Fruit fly (Drosophila melanogaster): ENCODE results near the gene CG31609.

CG31609 gene

DNA sequence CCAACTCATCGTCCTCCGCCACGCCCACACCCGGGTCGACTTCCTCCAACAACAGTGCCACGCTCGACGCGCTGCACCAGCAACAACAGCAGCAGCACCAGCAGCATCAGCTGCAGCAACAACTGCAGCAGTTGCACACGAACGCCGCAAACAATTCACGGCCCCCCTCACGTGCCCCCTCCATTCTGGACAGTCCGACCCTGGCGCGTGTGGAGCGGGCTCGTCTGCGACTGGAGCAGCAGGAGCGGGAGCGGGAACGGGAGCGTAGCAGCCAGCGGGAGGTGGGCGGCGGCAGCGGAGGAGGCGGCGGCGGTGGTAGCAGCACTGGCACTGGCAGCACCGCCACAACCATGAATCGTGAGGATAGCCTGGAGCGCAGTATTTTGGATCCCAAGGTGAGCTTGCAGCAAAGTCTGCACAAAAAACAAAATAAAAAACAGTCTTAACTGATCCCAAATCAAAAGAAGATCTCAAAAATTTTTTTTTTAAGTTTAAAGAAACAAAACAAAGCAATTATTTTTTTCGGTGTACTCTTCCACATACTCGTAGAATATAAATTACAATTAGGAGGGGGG is 29.8 kb downstream of the CG31609 start:
- no peak for TF ChIP-seq CG33017 (tag; optimal IDR thresholded peaks at IDR 0.05)
- TF ChIP-seq Crg-1 (GFP tag; optimal IDR thresholded peaks at IDR 0.05), result no peak
- TF ChIP-seq Clk (GFP tag; optimal IDR thresholded peaks at IDR 0.05), result no peak
- no peak for TF ChIP-seq CG11617 (GFP tag; optimal IDR thresholded peaks at IDR 0.05)
- TF ChIP-seq cic (GFP tag; optimal IDR thresholded peaks at IDR 0.05), result no peak
- no peak for TF ChIP-seq Mnt (GFP tag; optimal IDR thresholded peaks at IDR 0.05)
- TF ChIP-seq ovo (GFP tag; optimal IDR thresholded peaks at IDR 0.05), result no peak
- no peak for TF ChIP-seq CG1620 (GFP tag; optimal IDR thresholded peaks at IDR 0.05)
- TF ChIP-seq CG5204 (GFP tag; optimal IDR thresholded peaks at IDR 0.05), result no peak
- no peak for TF ChIP-seq bab1 (GFP tag; optimal IDR thresholded peaks at IDR 0.05)
- TF ChIP-seq CG14711 (tag; optimal IDR thresholded peaks at IDR 0.05), result no peak

- TF ChIP-seq ovo (GFP tag; optimal IDR thresholded peaks at IDR 0.05) (no peak), cic (GFP tag; optimal IDR thresholded peaks at IDR 0.05) (no peak), toe (GFP tag; optimal IDR thresholded peaks at IDR 0.05) (no peak), tj (GFP tag; optimal IDR thresholded peaks at IDR 0.05) (no peak), CG12768 (GFP tag; optimal IDR thresholded peaks at IDR 0.05) (no peak), CG14711 (tag; optimal IDR thresholded peaks at IDR 0.05) (no peak), CG11617 (GFP tag; optimal IDR thresholded peaks at IDR 0.05) (no peak), kay (GFP tag; ENCODE audit: borderline replicate concordance) (no peak), Clk (GFP tag; optimal IDR thresholded peaks at IDR 0.05) (no peak), pad (GFP tag; optimal IDR thresholded peaks at IDR 0.05) (no peak), CG7045 (GFP tag; optimal IDR thresholded peaks at IDR 0.05) (no peak), CG33017 (tag; optimal IDR thresholded peaks at IDR 0.05) (no peak), CG7101 (tag; optimal IDR thresholded peaks at IDR 0.05) (no peak), CG5204 (GFP tag; optimal IDR thresholded peaks at IDR 0.05) (no peak), Hr96 (GFP tag; optimal IDR thresholded peaks at IDR 0.05) (no peak)
Measured at dm6 chr2L:9130934-9131333, 33.6 kb downstream of the CG31609 start.

DNA sequence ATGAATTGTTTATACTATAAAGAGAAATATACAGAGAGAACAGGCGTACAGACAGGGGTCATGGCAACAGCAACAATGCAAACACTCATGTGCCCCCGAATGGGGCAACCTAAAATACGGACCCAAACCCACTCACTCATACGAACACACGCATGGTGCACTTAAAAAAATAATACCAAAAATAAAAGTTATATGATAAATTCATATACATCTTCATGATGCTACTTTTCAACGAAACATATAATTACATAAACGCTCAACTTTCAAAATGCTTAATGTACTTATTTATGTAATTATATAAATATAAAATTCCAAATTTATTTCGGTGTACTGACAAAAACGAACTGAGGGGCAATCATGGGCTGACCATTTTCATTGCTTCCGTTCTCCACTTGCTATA is 35.8 kb downstream of the CG31609 start:
- TF ChIP-seq CG14711 (tag; optimal IDR thresholded peaks at IDR 0.05) (peak; percentile 43), CG5204 (GFP tag; optimal IDR thresholded peaks at IDR 0.05) (no peak), ovo (GFP tag; optimal IDR thresholded peaks at IDR 0.05) (no peak), bab1 (GFP tag; optimal IDR thresholded peaks at IDR 0.05) (no peak), tj (GFP tag; optimal IDR thresholded peaks at IDR 0.05) (no peak), kay (GFP tag; ENCODE audit: borderline replicate concordance) (no peak), CG7101 (tag; optimal IDR thresholded peaks at IDR 0.05) (peak; percentile 8), CG7045 (GFP tag; optimal IDR thresholded peaks at IDR 0.05) (no peak), cnc (optimal IDR thresholded peaks at IDR 0.05) (no peak)

- TF ChIP-seq Crg-1 (GFP tag; optimal IDR thresholded peaks at IDR 0.05) (no peak), kay (GFP tag; ENCODE audit: borderline replicate concordance) (peak; percentile 49)
Measured at dm6 chr2L:9134209-9134608, 36.8 kb downstream of the CG31609 start.

DNA sequence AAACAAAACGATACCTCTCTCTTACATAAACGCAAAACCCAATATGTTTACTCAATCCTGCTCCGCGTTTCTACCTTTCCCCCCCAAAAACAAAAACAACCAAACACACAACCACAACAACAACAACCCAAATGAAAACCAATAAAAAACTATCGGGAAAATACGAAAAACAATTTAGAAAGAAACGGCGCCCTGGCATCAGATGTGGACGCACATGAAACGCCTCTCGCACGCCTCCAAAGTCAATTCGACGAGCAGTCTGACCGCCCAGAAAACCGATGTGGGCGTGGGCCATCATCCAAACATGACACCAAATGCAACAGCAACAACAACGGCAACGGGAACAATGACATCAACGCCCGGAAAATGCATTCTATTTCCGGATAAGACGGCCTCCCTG is 37.6 kb downstream of the CG31609 start:
- TF ChIP-seq ovo (GFP tag; optimal IDR thresholded peaks at IDR 0.05) (no peak), CG7101 (tag; optimal IDR thresholded peaks at IDR 0.05) (no peak)

DNA sequence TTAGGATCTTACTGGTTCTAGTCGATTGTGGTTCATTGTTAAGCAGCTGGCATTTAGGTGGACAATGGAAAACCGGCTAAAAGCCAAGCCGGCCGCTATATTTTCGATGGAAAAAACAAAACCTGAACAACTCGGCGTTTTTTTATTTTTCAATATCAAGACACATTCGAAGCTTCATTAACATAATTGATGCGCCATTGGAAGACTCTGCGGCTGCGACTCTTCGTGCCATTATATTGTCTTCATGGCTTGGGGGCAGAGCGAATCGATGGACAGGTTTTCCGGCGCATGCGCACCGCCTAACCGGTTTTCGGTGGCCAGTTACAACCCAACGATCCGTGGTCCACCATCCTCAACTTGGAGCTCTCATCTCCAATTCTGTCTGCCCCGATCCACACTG is 39.3 kb downstream of the CG31609 start:
- TF ChIP-seq Hr96 (GFP tag; optimal IDR thresholded peaks at IDR 0.05) (no peak), Crg-1 (GFP tag; optimal IDR thresholded peaks at IDR 0.05) (no peak), kay (GFP tag; ENCODE audit: borderline replicate concordance) (no peak), tj (GFP tag; optimal IDR thresholded peaks at IDR 0.05) (no peak)

dm6 chr2L:9140945-9141440 is 43.6 kb downstream of the CG31609 start:
- TF ChIP-seq Mnt (GFP tag; optimal IDR thresholded peaks at IDR 0.05) (no peak), CG1620 (GFP tag; optimal IDR thresholded peaks at IDR 0.05) (no peak), CG7101 (tag; optimal IDR thresholded peaks at IDR 0.05) (no peak), cic (GFP tag; optimal IDR thresholded peaks at IDR 0.05) (no peak), cnc (optimal IDR thresholded peaks at IDR 0.05) (no peak), Clk (GFP tag; optimal IDR thresholded peaks at IDR 0.05) (no peak), Hr96 (GFP tag; optimal IDR thresholded peaks at IDR 0.05) (no peak), CG5204 (GFP tag; optimal IDR thresholded peaks at IDR 0.05) (no peak), Crg-1 (GFP tag; optimal IDR thresholded peaks at IDR 0.05) (no peak), CG33017 (tag; optimal IDR thresholded peaks at IDR 0.05) (no peak), toe (GFP tag; optimal IDR thresholded peaks at IDR 0.05) (no peak), bab1 (GFP tag; optimal IDR thresholded peaks at IDR 0.05) (no peak), pad (GFP tag; optimal IDR thresholded peaks at IDR 0.05) (no peak), CG14711 (tag; optimal IDR thresholded peaks at IDR 0.05) (no peak), CG12768 (GFP tag; optimal IDR thresholded peaks at IDR 0.05) (no peak), CG7045 (GFP tag; optimal IDR thresholded peaks at IDR 0.05) (no peak), kay (GFP tag; ENCODE audit: borderline replicate concordance) (no peak), ovo (GFP tag; optimal IDR thresholded peaks at IDR 0.05) (no peak)

Data from whole organism, adult.